Fruit fly (Drosophila melanogaster) whole organism: Measurements from ENCODE around the gene Eip93F.

Experiments
- CG8478 ChIP-seq: fragments of >200 bp; optimal IDR thresholded peaks from 2 replicates; lab custom pipeline; 2018; ENCODE audit warnings: inconsistent platforms
- Dll ChIP-seq: fragments of >200 bp; optimal IDR thresholded peaks from 2 replicates; lab custom pipeline; 2017
- pan ChIP-seq: fragments of >200 bp; optimal IDR thresholded peaks from 2 replicates; lab custom pipeline; 2017
- psq ChIP-seq: fragments of >200 bp; optimal IDR thresholded peaks from 2 replicates; lab custom pipeline; 2017
- usp ChIP-seq: fragments of >200 bp; optimal IDR thresholded peaks from 2 replicates; lab custom pipeline; 2017; ENCODE audit warnings: missing biosample characterization, missing genetic modification characterization, mixed read lengths

DNA sequence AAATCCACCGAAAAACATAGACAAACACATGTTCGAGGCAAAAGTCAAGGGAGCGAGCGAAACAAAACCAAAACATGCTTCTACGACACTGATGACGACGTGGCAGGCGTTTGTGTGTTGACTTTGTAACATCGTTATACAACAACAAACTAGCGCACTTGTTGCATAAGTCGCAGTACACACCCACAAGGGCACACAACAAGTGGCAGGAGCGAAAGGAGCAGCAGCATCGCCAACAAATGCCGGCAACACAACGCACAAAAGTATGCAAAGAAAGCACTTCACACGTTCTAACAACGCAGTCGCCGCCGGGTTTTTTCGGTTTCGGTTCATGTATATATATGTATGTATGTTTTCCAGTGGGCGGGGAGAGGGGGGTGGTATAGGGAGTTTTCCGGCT is 18.9 kb downstream of the Eip93F start:
- no peak for TF ChIP-seq CG8478 (lab: Kevin White, UChicago)
- TF ChIP-seq pan, result no peak
- no peak for TF ChIP-seq usp (GFP tag; lab: Kevin White, UChicago)
- TF ChIP-seq psq (lab: Kevin White, UChicago), result no peak
- no peak for TF ChIP-seq Dll (lab: Kevin White, UChicago)
